Fruit fly (Drosophila melanogaster): ENCODE measurements around the gene Dph1.

Gene Dph1

dm6 chr3L:11691203-11691797 is 5.5 kb downstream of the Dph1 start, which contains the start of the genes Pldn and CG14135 (continued):
- TF ChIP-seq da (GFP tag; optimal IDR thresholded peaks at IDR 0.05) (no peak), zen2 (GFP tag; IDR thresholded peaks at IDR 0.05; ENCODE audit: partially characterized antibody) (no peak), bsh (GFP tag; optimal IDR thresholded peaks at IDR 0.05) (no peak), caup (GFP tag; optimal IDR thresholded peaks at IDR 0.05; ENCODE audit: severe bottlenecking) (no peak), Poxn (GFP tag; IDR thresholded peaks at IDR 0.05) (no peak), zfh2 (GFP tag; optimal IDR thresholded peaks at IDR 0.05) (no peak), CG6654 (GFP tag; optimal IDR thresholded peaks at IDR 0.05) (peak; percentile 99), CG8290 (GFP tag; optimal IDR thresholded peaks at IDR 0.05) (no peak), CG8290 (tag; optimal IDR thresholded peaks at IDR 0.05) (peak in 1 of 2 experiments; percentile 3), HLH4C (GFP tag; IDR thresholded peaks at IDR 0.05; ENCODE audit: partially characterized antibody) (peak; percentile 53; the same call in 2 of the 3 replicates), NfI (GFP tag; optimal IDR thresholded peaks at IDR 0.05) (no peak), CG18011 (GFP tag; optimal IDR thresholded peaks at IDR 0.05) (no peak), Hsf (GFP tag; optimal IDR thresholded peaks at IDR 0.05) (no peak), ro (GFP tag; IDR thresholded peaks at IDR 0.05) (no peak), Jarid2 (GFP tag; optimal IDR thresholded peaks at IDR 0.05) (no peak), CG34376 (GFP tag; optimal IDR thresholded peaks at IDR 0.05) (peak; percentile 39), cad (GFP tag; optimal IDR thresholded peaks at IDR 0.05) (peak; percentile 20), Side (GFP tag; optimal IDR thresholded peaks at IDR 0.05) (no peak), ewg (GFP tag; optimal IDR thresholded peaks at IDR 0.05) (no peak), CG10979 (tag; optimal IDR thresholded peaks at IDR 0.05) (no peak), vfl (GFP tag; optimal IDR thresholded peaks at IDR 0.05) (no peak), lola (GFP tag; optimal IDR thresholded peaks at IDR 0.05) (no peak), fd102C (GFP tag; optimal IDR thresholded peaks at IDR 0.05) (no peak), CHES-1-like (GFP tag; optimal IDR thresholded peaks at IDR 0.05) (peak; percentile 9), Elba2 (GFP tag; optimal IDR thresholded peaks at IDR 0.05) (peak; percentile 72), Usf (GFP tag; optimal IDR thresholded peaks at IDR 0.05) (no peak), odd (GFP tag; optimal IDR thresholded peaks at IDR 0.05) (no peak), Mrtf (GFP tag; IDR thresholded peaks at IDR 0.05) (no peak), CG34422 (GFP tag; IDR thresholded peaks at IDR 0.05) (peak; percentile 1; the same call in 1 of the 3 replicates), jing (GFP tag; optimal IDR thresholded peaks at IDR 0.05) (no peak), CG2712 (tag; optimal IDR thresholded peaks at IDR 0.05) (peak; percentile 16), ap (GFP tag; IDR thresholded peaks at IDR 0.05) (no peak), Optix (GFP tag; IDR thresholded peaks at IDR 0.05) (no peak), CG7987 (GFP tag; optimal IDR thresholded peaks at IDR 0.05) (no peak), knrl (GFP tag; IDR thresholded peaks at IDR 0.05; ENCODE audit: partially characterized antibody) (no peak), CG10267 (tag; optimal IDR thresholded peaks at IDR 0.05) (peak; percentile 44), CG32772 (GFP tag; IDR thresholded peaks at IDR 0.05) (no peak), CG15696 (tag; optimal IDR thresholded peaks at IDR 0.05) (no peak), maf-S (GFP tag; optimal IDR thresholded peaks at IDR 0.05) (no peak), CG2116 (GFP tag; optimal IDR thresholded peaks at IDR 0.05) (peak; percentile 69), Nf-YB (GFP tag; optimal IDR thresholded peaks at IDR 0.05) (no peak), p53 (GFP tag; optimal IDR thresholded peaks at IDR 0.05) (no peak), Dp (GFP tag; optimal IDR thresholded peaks at IDR 0.05) (peak; percentile 26), CG10147 (GFP tag; optimal IDR thresholded peaks at IDR 0.05) (no peak), CG14050 (GFP tag; IDR thresholded peaks at IDR 0.05) (no peak), Meics (GFP tag; optimal IDR thresholded peaks at IDR 0.05) (no peak), Awh (GFP tag; IDR thresholded peaks at IDR 0.05) (no peak), dati (GFP tag; IDR thresholded peaks at IDR 0.05) (no peak), Dref (GFP tag; IDR thresholded peaks at IDR 0.05) (peak; percentile 75), Mes4 (GFP tag; optimal IDR thresholded peaks at IDR 0.05) (no peak)

All from whole organism, embryonic.